Worm (Caenorhabditis elegans) whole organism, L1 larva: Measurements from ENCODE around the gene med-1.

Experiments used
- C04F5.9 ChIP-seq: sonication (generic microtip); optimal IDR thresholded peaks from 2 replicates; lab custom pipeline; 2016; ENCODE audit warnings: missing genetic modification characterization, missing compliant biosample characterization
- F16B12.6 ChIP-seq: fragments of 150-350 bp; optimal IDR thresholded peaks from 2 replicates; lab custom pipeline; 2014; ENCODE audit warnings: missing biosample characterization, missing genetic modification characterization
- Y116A8C.19 ChIP-seq: sonication (generic microtip); optimal IDR thresholded peaks from 2 replicates; lab custom pipeline; 2016; ENCODE audit warnings: missing compliant biosample characterization, missing genetic modification characterization, borderline replicate concordance
- alr-1 ChIP-seq: fragments of 200-800 bp; sonication (Bioruptor generic); optimal IDR thresholded peaks from 2 replicates; lab custom pipeline; 2018; ENCODE audit warnings: borderline replicate concordance, mild to moderate bottlenecking, missing genetic modification characterization, missing compliant biosample characterization
- aly-2 ChIP-seq: fragments of 150-350 bp; optimal IDR thresholded peaks from 2 replicates; lab custom pipeline; 2014; ENCODE audit warnings: missing biosample characterization, missing genetic modification characterization
- ceh-63 ChIP-seq: fragments of 200-800 bp; sonication (Bioruptor generic); optimal IDR thresholded peaks from 2 replicates; lab custom pipeline; 2018; ENCODE audit warnings: mild to moderate bottlenecking, missing genetic modification characterization, missing compliant biosample characterization
- ceh-8 ChIP-seq: fragments of 200-800 bp; sonication (Bioruptor generic); optimal IDR thresholded peaks from 2 replicates; lab custom pipeline; 2018; ENCODE audit warnings: mild to moderate bottlenecking, missing genetic modification characterization, moderate library complexity, missing compliant biosample characterization
- ceh-82 ChIP-seq, 3 experiments: fragments of 150-350 bp in 1 of 3; sonication (generic microtip) in 2 of 3; optimal IDR thresholded peaks; 2 replicates each; lab custom pipeline; 2014 to 2017; ENCODE audit warnings: missing biosample characterization in 3 of 3, missing genetic modification characterization in 3 of 3
- ceh-88 ChIP-seq: fragments of 200-800 bp; sonication (Bioruptor generic); IDR thresholded peaks from 2 replicates; pipeline ENCODE4 v1.3.6; 2022; ENCODE audit warnings: missing genetic modification characterization, missing compliant biosample characterization
- ceh-90 ChIP-seq: sonication (generic microtip); optimal IDR thresholded peaks from 2 replicates; lab custom pipeline; 2016; ENCODE audit warnings: missing genetic modification characterization, missing compliant biosample characterization
- dsc-1 ChIP-seq: sonication (generic microtip); optimal IDR thresholded peaks from 2 replicates; lab custom pipeline; 2016; ENCODE audit warnings: mild to moderate bottlenecking, missing genetic modification characterization, missing compliant biosample characterization
- efl-1 ChIP-seq, 4 experiments: fragments of 150-350 bp; optimal IDR thresholded peaks in 3 of 4; peaks in 1 of 4; 1 replicate in 1 of 4; 2 replicates in 3 of 4; lab custom pipeline; 2014; ENCODE audit warnings: missing biosample characterization in 2 of 4, missing genetic modification characterization in 2 of 4, missing genetic modification reagents in 2 of 4
- efl-3 ChIP-seq: fragments of 200-800 bp; sonication (Bioruptor generic); optimal IDR thresholded peaks from 2 replicates; lab custom pipeline; 2018; ENCODE audit warnings: mild to moderate bottlenecking, missing genetic modification characterization, missing compliant biosample characterization
- egl-27 ChIP-seq, 2 experiments: fragments of 150-350 bp in 1 of 2; sonication (generic microtip); optimal IDR thresholded peaks; 3 replicates each; lab custom pipeline; 2017 to 2018; ENCODE audit warnings: missing biosample characterization in 2 of 2, missing genetic modification characterization in 2 of 2, missing genetic modification reagents in 2 of 2
- elt-3 ChIP-seq, 6 experiments: fragments of 150-350 bp in 1 of 6; sonication (generic microtip); optimal IDR thresholded peaks; 2 replicates each; lab custom pipeline; 2017 to 2018; ENCODE audit warnings: missing biosample characterization in 6 of 6, missing genetic modification characterization in 6 of 6, inconsistent platforms in 1 of 6
- ets-5 ChIP-seq: fragments of 200-800 bp; sonication (Bioruptor generic); IDR thresholded peaks from 2 replicates; pipeline ENCODE4 v1.3.6; 2022; ENCODE audit warnings: missing genetic modification characterization, missing compliant biosample characterization
- fkh-10 ChIP-seq: sonication (generic microtip); optimal IDR thresholded peaks from 2 replicates; lab custom pipeline; 2017; ENCODE audit warnings: missing biosample characterization, missing genetic modification reagents, missing genetic modification characterization
- fkh-4 ChIP-seq: sonication (generic microtip); optimal IDR thresholded peaks from 2 replicates; lab custom pipeline; 2016; ENCODE audit warnings: missing compliant biosample characterization, missing genetic modification characterization, borderline replicate concordance
- fkh-8 ChIP-seq: sonication (generic microtip); optimal IDR thresholded peaks from 2 replicates; lab custom pipeline; 2016; ENCODE audit warnings: mild to moderate bottlenecking, missing genetic modification characterization, missing compliant biosample characterization
- fos-1 ChIP-seq: fragments of 150-350 bp; optimal IDR thresholded peaks from 2 replicates; lab custom pipeline; 2014; ENCODE audit warnings: missing biosample characterization, missing genetic modification characterization
- grh-1 ChIP-seq: fragments of 200-800 bp; sonication (Bioruptor generic); IDR thresholded peaks from 2 replicates; pipeline ENCODE4 v1.3.6; 2022; ENCODE audit warnings: missing genetic modification reagents, missing genetic modification characterization, missing compliant biosample characterization
- hpl-2 ChIP-seq: fragments of 150-350 bp; optimal IDR thresholded peaks from 2 replicates; lab custom pipeline; 2014; ENCODE audit warnings: missing biosample characterization, missing genetic modification reagents, missing genetic modification characterization
- irx-1 ChIP-seq: sonication (generic microtip); optimal IDR thresholded peaks from 2 replicates; lab custom pipeline; 2016; ENCODE audit warnings: missing genetic modification characterization, missing compliant biosample characterization
- isw-1 ChIP-seq: fragments of 200-800 bp; sonication (Bioruptor generic); IDR thresholded peaks from 2 replicates; pipeline ENCODE4 v1.3.6; 2022; ENCODE audit warnings: missing genetic modification characterization, missing compliant biosample characterization
- lin-13 ChIP-seq: fragments of 150-350 bp; optimal IDR thresholded peaks from 2 replicates; lab custom pipeline; 2014; ENCODE audit warnings: missing biosample characterization, missing genetic modification reagents, missing genetic modification characterization
- lin-15B ChIP-seq: fragments of 150-350 bp; sonication (generic microtip); optimal IDR thresholded peaks from 3 replicates; lab custom pipeline; 2014; ENCODE audit warnings: missing biosample characterization, missing genetic modification characterization
- lin-35 ChIP-seq, 2 experiments: fragments of 150-350 bp; optimal IDR thresholded peaks; 2 replicates each; lab custom pipeline; 2014; ENCODE audit warnings: missing biosample characterization in 2 of 2, missing genetic modification characterization in 2 of 2, missing genetic modification reagents in 2 of 2
- lin-39 ChIP-seq: fragments of 150-350 bp; optimal IDR thresholded peaks from 2 replicates; lab custom pipeline; 2014; ENCODE audit warnings: missing biosample characterization, missing genetic modification reagents, missing genetic modification characterization
- lsy-2 ChIP-seq, 2 experiments: fragments of 150-350 bp; optimal IDR thresholded peaks; 2 replicates each; lab custom pipeline; 2014; ENCODE audit warnings: missing biosample characterization in 2 of 2, missing genetic modification characterization in 2 of 2
- mab-9 ChIP-seq: fragments of 200-800 bp; sonication (Bioruptor generic); IDR thresholded peaks from 2 replicates; pipeline ENCODE4 v1.3.6; 2022; ENCODE audit warnings: missing genetic modification reagents, missing genetic modification characterization, missing compliant biosample characterization
- nhr-12 ChIP-seq: sonication (generic microtip); optimal IDR thresholded peaks from 2 replicates; lab custom pipeline; 2017; ENCODE audit warnings: missing biosample characterization, missing genetic modification characterization
- nhr-28 ChIP-seq: fragments of 150-350 bp; optimal IDR thresholded peaks from 2 replicates; lab custom pipeline; 2014; ENCODE audit warnings: missing biosample characterization, missing genetic modification characterization
- nhr-71 ChIP-seq: sonication (generic microtip); optimal IDR thresholded peaks from 2 replicates; lab custom pipeline; 2016; ENCODE audit warnings: mild to moderate bottlenecking, missing genetic modification characterization, moderate library complexity, missing compliant biosample characterization
- nhr-77 ChIP-seq: fragments of 150-350 bp; optimal IDR thresholded peaks from 2 replicates; lab custom pipeline; 2014; ENCODE audit warnings: missing biosample characterization, missing genetic modification characterization
- nhr-90 ChIP-seq: sonication (generic microtip); optimal IDR thresholded peaks from 2 replicates; lab custom pipeline; 2016; ENCODE audit warnings: mild to moderate bottlenecking, missing genetic modification characterization, missing compliant biosample characterization; ENCODE audit not compliant: poor library complexity
- pag-3 ChIP-seq: sonication (generic microtip); optimal IDR thresholded peaks from 2 replicates; lab custom pipeline; 2017; ENCODE audit warnings: missing genetic modification characterization, mild to moderate bottlenecking, missing compliant biosample characterization, antibody characterized with exemption, borderline replicate concordance; ENCODE audit not compliant: insufficient read depth
- snpc-4 ChIP-seq: fragments of 150-350 bp; optimal IDR thresholded peaks from 2 replicates; lab custom pipeline; 2014; ENCODE audit warnings: missing biosample characterization, missing genetic modification characterization
- snu-23 ChIP-seq: sonication (generic microtip); optimal IDR thresholded peaks from 2 replicates; lab custom pipeline; 2016; ENCODE audit warnings: missing genetic modification characterization, missing compliant biosample characterization
- sox-4 ChIP-seq: sonication (generic microtip); optimal IDR thresholded peaks from 2 replicates; lab custom pipeline; 2016; ENCODE audit warnings: missing genetic modification characterization, missing compliant biosample characterization
- tlp-1 ChIP-seq: fragments of 150-350 bp; optimal IDR thresholded peaks from 2 replicates; lab custom pipeline; 2014; ENCODE audit warnings: missing biosample characterization, missing genetic modification characterization
- unc-62 ChIP-seq: fragments of 150-350 bp; optimal IDR thresholded peaks from 2 replicates; lab custom pipeline; 2014; ENCODE audit warnings: missing biosample characterization, missing genetic modification reagents, missing genetic modification characterization
- unc-86 ChIP-seq: sonication (generic microtip); optimal IDR thresholded peaks from 2 replicates; lab custom pipeline; 2016; ENCODE audit warnings: missing genetic modification characterization, missing compliant biosample characterization
- unc-98 ChIP-seq: fragments of 200-800 bp; sonication (Bioruptor generic); IDR thresholded peaks from 2 replicates; pipeline ENCODE4 v1.3.6; 2022; ENCODE audit warnings: missing genetic modification characterization, missing compliant biosample characterization
- vab-15 ChIP-seq: sonication (generic microtip); optimal IDR thresholded peaks from 2 replicates; lab custom pipeline; 2017; ENCODE audit warnings: missing genotype, mild to moderate bottlenecking, missing genetic modification characterization, missing compliant biosample characterization
- xbp-1 ChIP-seq: sonication (generic microtip); optimal IDR thresholded peaks from 2 replicates; lab custom pipeline; 2016; ENCODE audit warnings: missing genetic modification characterization, missing compliant biosample characterization
- zag-1 ChIP-seq: fragments of 150-350 bp; optimal IDR thresholded peaks from 2 replicates; lab custom pipeline; 2014; ENCODE audit warnings: missing biosample characterization, missing genetic modification characterization
- zip-4 ChIP-seq: fragments of 200-800 bp; sonication (Bioruptor generic); optimal IDR thresholded peaks from 2 replicates; lab custom pipeline; 2018; ENCODE audit warnings: mild to moderate bottlenecking, missing genetic modification characterization, moderate library complexity, missing compliant biosample characterization

Gene med-1

DNA sequence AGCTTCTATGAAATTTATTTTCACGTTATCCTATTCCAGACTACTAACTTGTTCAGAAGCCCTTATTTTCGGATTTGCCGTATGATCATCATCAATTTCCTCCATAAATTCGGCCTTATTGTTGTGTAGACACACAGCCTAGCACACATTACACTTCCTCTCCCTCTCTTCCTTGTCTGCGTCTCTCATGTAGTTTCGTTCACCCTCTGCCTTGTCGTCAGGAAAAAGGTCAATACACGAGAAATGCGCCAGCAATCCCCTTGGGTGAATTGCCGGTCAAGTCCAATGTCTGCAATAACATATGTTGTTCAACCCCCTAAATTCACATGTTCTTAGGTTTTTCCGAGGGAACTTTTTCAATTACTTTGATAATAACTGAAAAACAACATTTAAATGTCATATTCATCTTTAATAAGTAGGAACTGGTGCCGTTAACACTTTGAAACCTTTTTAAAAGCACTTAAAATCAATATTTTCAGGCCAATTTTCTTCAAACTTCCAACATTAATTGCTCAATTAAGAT lies 36.6 kb upstream of the med-1 start, which contains the start of gene F17E5.2 (continued):
- TF ChIP-seq pag-3 (tag; lab: Kevin White, UChicago) (no peak), lin-39 (tag; lab: Kevin White, UChicago) (peak; percentile 83), fkh-10 (peak; percentile 95), lsy-2 (tag; optimal IDR thresholded peaks at IDR 0.05; lab: Kevin White, UChicago) (peak; percentile 92 to 94), aly-2 (tag; lab: Kevin White, UChicago) (peak; percentile 72), tlp-1 (tag; lab: Kevin White, UChicago) (no peak), grh-1 (GFP tag; lab: Robert Waterston, UW) (peak; percentile 86), F16B12.6 (tag; lab: Kevin White, UChicago) (peak; percentile 59), C04F5.9 (peak; percentile 65), lin-13 (peak; percentile 92), efl-1 (optimal IDR thresholded peaks at IDR 0.05; lab: Kevin White, UChicago) (peak; percentile 82 to 83), efl-1 (GFP tag; optimal IDR thresholded peaks at IDR 0.05 in 1 of 2; lab: Kevin White, UChicago) (peak; percentile 70 to 97), ceh-63 (GFP tag; lab: Kevin White, UChicago) (no peak), ets-5 (GFP tag; lab: Robert Waterston, UW) (no peak), snu-23 (GFP tag; lab: Kevin White, UChicago) (peak; percentile 98), fos-1 (tag; lab: Kevin White, UChicago) (peak; percentile 91), irx-1 (tag; lab: Kevin White, UChicago) (peak; percentile 90), elt-3 (tag; optimal IDR thresholded peaks at IDR 0.05; lab: Kevin White, UChicago) (peak in 4 of 6 experiments; percentile 69 to 85 (median 78)), nhr-12 (tag; lab: Kevin White, UChicago) (no peak), alr-1 (tag; lab: Kevin White, UChicago) (no peak), ceh-82 (tag; optimal IDR thresholded peaks at IDR 0.05; lab: Kevin White, UChicago) (peak; percentile 86 to 94 (median 92)), nhr-71 (peak; percentile 97), sox-4 (peak; percentile 74), nhr-90 (tag; lab: Kevin White, UChicago) (peak; percentile 91), ceh-90 (no peak), zag-1 (peak; percentile 78), dsc-1 (tag; lab: Kevin White, UChicago) (peak; percentile 97), vab-15 (tag; lab: Kevin White, UChicago) (peak; percentile 78), ceh-8 (GFP tag; lab: Kevin White, UChicago) (peak; percentile 46), fkh-8 (tag; lab: Kevin White, UChicago) (peak; percentile 93), egl-27 (tag; optimal IDR thresholded peaks at IDR 0.05; lab: Kevin White, UChicago) (peak in 1 of 2 experiments; percentile 65), Y116A8C.19 (tag; lab: Kevin White, UChicago) (peak; percentile 9), fkh-4 (tag; lab: Kevin White, UChicago) (no peak), hpl-2 (peak; percentile 76), snpc-4 (tag; lab: Kevin White, UChicago) (peak; percentile 85), unc-86 (peak; percentile 90), efl-3 (GFP tag; lab: Kevin White, UChicago) (no peak), xbp-1 (tag; lab: Kevin White, UChicago) (peak; percentile 93), lin-35 (GFP tag; optimal IDR thresholded peaks at IDR 0.05; lab: Kevin White, UChicago) (peak; percentile 84 to 92), nhr-28 (no peak), mab-9 (GFP tag; lab: Robert Waterston, UW) (peak; percentile 65; the same call in 1 of the 2 replicates), lin-15B (tag; lab: Kevin White, UChicago) (peak; percentile 46), ceh-88 (GFP tag; lab: Robert Waterston, UW) (peak; percentile 66), zip-4 (GFP tag; lab: Kevin White, UChicago) (peak; percentile 79), unc-62 (GFP tag; lab: Kevin White, UChicago) (peak; percentile 62), nhr-77 (tag; lab: Kevin White, UChicago) (peak; percentile 86), unc-98 (GFP tag; lab: Robert Waterston, UW) (no peak), isw-1 (GFP tag; lab: Robert Waterston, UW) (peak; percentile 80)
- TF ChIP-seq, all 84 proteins: peak for 63
